Fruit fly (Drosophila melanogaster) S2 (cell line): Measurements from ENCODE around the gene nonC.

Source experiments
- CG8478 ChIP-seq: fragments of >200 bp; optimal IDR thresholded peaks from 2 replicates; lab custom pipeline; 2018
- CTCF ChIP-seq, 2 experiments: fragments of >200 bp; optimal IDR thresholded peaks; 2 replicates each; lab custom pipeline; 2018

nonC gene

DNA sequence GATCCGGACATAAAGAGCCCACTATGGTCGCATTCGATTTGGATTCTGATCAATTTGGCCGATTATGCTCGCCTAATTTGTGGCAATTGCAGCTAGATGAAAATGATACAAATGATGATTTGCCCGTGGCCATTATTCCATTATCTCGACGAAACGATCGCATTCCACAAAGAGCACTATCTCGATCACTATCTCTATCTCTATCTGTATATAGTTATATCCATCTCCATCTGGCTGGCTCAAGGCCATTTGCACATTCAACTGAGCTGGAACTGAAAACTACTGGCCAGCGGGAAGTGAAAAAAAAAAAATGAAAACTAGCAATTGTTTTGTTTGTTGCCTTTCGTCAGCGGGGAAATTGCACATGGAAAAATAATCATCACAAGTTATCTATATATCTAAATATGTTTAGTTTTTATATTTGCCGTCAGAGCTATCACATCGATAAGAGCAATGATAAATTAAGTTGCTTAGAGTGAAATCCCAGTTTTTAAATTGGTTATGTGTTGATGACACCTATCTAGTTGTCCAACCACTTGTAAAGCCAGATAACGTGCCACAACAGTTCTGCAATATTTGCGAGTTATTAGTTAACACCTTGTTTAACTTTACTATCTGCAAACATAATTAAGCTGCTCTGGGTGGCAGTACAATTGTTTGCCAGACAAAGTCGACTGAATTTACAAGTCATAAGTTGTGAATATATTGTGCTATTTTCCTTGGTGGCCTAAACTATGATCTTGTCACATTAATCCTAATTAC lies 24.9 kb upstream of the nonC start:
- no peak for TF ChIP-seq CTCF (optimal IDR thresholded peaks at IDR 0.05; lab: Kevin White, UChicago)
- no peak for TF ChIP-seq CG8478 (lab: Kevin White, UChicago)

DNA sequence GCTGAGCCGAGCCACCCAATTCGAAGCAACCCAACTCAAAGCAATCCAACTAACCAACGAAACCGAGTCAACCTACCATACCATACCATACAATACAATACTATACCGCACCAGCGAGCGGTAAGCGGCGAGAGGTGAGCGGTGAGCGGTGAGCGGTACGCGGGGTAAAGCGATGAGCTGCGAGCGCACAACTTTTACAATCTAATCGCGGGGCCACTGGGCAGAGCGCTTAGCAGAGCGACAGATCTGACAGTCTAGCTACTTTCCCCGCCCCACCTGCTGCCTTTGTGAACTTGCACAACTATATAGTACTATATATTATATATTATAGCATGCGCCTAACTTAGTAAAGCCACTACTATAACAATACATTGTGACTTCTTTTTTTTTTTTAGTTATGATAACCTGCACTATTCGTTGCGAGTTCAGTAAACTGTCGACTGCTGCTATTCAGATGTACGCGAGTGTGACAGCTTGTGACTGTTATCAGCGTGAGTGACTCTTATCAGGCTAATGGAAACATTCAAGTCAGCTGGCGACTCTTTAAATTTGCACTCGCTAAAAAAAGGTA lies 23.5 kb upstream of the nonC start:
- TF ChIP-seq CG8478 (lab: Kevin White, UChicago) (no peak), CTCF (optimal IDR thresholded peaks at IDR 0.05; lab: Kevin White, UChicago) (no peak)

DNA sequence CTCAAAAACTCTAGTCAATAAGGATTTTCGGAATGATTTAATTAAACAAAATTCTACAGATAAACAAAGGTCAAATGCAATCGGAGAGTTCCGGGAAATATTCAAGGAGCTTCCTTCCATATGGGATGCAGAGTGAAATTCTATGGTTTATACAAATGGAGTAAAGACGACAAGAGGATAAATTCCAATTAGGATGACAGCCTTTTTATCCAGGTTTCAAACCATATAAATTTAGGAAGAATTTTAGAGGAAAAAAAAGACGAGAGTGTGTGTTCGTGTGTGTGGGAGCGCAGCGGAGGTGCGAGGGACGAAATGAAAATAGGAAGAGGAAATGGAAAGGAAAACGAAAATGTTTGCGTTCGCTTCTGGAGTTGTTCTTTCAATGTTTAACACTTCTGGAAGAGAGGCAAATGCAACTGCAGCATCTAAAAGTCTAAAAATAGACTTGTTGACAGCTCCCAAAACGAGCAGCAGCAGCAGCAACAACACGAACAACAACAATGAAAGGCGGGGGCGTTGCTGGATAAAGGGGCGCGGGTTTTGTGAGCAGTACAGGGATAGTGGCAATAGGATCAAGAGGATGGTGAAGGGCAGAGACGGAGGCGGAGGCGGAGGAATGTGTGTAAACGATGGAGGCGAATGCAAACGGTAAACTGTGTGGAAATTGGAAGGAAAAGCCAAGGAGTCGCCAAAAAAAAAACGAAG lies 21.8 kb upstream of the nonC start:
- TF ChIP-seq CG8478 (lab: Kevin White, UChicago) (no peak), CTCF (optimal IDR thresholded peaks at IDR 0.05; lab: Kevin White, UChicago) (no peak)

DNA sequence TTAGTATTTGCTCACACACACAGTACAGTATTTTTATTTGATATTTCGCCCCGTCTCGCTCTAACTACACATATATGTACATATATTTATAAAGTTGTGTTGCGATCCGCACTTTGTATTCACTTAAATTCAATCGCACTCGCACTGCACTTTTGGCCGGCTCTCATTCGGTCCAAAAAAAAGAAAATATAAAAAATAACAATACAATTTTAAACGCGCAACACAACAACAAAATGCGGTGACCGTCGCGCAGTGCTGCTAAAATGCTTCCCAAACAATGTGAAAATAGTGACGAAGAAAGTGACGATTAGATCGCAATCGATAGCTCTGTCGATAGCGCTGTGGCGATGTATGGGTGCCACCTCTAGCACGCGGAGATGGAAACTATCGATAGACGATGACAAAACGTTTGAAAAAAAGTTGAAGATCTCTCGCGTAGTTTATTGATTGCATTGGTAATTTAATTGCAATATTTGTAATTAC lies 20.9 kb upstream of the nonC start, which contains the start of the genes C3G and pod1:
C3G (minus strand) TSS at position 282 of the 483 bp plus-strand sequence.
pod1 (plus strand) TSS at position 373 of the 483 bp plus-strand sequence.
- TF ChIP-seq CTCF (optimal IDR thresholded peaks at IDR 0.05; lab: Kevin White, UChicago): peak in 1 of 2 experiments; percentile 35
- no peak for TF ChIP-seq CG8478 (lab: Kevin White, UChicago)

DNA sequence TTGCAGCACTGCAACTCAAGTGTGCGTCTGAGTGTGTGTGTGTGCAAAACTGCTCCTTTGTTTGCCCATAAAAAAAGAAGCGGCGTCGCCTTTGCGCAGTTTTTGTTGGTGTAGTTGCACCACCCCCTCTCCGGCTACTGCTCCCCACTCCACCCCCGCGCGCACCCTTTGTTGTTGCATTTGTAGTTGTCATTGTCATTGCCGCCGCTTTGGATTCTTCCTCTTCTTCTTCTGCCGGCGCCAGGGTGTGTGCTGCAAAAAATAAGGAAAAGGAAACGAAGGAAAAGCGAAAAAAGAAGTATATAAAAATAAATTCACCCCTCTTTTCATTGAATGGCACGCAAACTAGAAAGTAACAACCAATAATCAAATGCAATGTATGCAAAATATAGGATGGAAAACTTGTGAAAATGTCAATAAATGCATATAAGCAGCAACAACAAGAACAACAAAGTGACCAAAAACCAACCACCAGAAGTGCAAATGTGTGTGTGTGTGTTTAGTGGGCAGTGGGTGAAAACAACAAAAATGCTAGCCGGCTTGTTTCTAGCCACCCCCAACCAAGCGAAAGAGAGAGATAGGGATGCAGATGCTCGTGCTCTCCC lies 20.3 kb upstream of the nonC start:
- TF ChIP-seq CG8478 (lab: Kevin White, UChicago): no peak
- TF ChIP-seq CTCF (optimal IDR thresholded peaks at IDR 0.05; lab: Kevin White, UChicago): no peak

DNA sequence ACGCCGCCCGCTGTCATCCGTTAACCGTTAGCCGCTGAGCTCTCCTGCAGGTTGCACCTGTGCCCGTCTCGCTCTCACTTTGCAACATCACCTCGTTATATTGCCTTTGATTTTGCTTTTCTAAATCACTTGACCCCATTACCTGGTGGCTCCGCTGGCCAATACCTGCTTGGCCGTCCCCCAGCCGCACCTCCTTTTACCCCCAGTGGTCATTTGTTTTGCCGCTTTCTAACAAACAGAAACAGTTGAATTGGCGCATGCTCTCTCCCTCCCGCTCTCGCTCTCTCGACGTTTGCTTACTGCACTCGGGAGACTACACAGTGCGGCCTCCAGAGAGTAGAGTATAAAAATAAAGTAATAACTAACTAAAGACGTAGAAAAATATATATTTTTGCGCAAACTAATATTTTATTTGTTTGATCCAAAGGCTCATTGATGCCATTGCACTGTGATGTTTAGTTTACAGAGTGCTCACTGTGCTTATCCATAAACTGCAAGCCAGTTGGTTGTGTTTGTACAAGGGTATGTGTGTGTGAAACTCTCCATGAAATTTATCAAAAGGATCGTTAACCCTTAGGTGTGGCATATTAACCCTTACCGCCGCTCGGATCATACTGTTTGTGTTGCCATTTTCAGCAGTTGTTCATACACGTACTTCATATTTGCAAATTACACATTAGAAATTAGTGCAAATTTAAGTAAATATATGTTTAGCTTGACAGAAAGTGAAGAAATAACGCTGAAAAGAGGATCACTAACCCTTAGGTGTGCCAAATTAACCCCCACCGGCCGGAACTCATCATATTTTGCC lies 19.6 kb upstream of the nonC start:
- TF ChIP-seq CG8478 (lab: Kevin White, UChicago) (no peak), CTCF (optimal IDR thresholded peaks at IDR 0.05; lab: Kevin White, UChicago) (no peak)

DNA sequence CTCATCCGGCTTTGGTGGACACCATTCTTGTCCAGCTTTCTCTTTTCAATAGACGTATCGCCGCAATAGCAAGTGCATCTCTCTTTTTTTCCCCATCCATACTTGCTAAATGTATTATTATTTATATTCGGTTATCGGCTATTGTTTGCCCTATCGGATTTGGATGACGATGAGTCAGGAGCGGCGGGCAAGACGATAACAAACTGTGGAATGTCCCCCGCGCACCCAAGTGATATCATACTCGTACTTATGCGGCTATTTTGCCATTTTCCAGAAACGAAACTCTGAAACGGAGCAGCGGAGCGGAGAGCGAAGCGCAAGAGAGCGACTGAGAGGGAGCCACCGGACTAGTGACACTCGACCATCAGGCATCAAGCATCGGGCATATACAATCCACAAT lies 18.9 kb upstream of the nonC start:
- no peak for TF ChIP-seq CTCF (optimal IDR thresholded peaks at IDR 0.05; lab: Kevin White, UChicago)
- TF ChIP-seq CG8478 (lab: Kevin White, UChicago): no peak

DNA sequence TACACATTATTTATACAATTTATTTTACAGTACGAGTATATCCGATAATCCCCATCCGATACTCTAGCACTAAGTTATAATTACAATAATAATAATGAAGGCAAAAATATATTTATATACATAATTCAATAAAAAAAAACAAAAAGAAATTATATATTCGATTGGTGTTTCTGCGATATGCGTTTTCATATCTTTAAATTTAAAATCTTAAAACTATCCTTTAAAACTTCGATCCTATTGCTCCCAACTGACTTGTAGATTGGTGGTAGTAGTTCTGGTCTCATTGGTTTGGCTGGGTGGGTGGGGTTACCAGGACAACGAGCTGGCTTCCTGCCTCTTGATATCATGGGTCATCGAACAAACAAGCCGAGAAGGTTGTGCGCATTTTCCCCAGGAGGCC lies 10.6 kb upstream of the nonC start, which contains the start of gene iav:
iav (plus strand) TSS at position 301 of the 400 bp plus-strand sequence.
- TF ChIP-seq CG8478 (lab: Kevin White, UChicago) (no peak), CTCF (optimal IDR thresholded peaks at IDR 0.05; lab: Kevin White, UChicago) (no peak)

DNA sequence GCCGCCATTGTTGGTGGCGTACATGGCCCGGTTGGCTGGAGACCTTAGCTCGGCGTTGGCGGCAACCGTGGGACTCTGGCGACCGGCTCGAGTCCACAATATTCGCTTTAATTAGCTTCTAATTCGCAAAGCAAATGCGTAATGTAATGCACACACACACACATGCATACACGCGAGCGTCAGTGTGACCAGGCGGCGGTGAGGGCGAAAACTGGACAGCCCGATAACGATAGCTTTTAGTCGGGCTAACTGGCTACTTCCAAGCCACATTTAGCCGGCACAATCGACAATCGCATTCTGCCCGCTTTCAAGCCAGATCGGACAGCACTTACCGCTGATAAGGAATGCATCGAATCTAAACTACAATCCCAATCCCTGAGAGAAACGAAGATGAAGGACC lies 3.6 kb upstream of the nonC start, which contains the start of the genes Nf-YC and xit:
Nf-YC (minus strand) TSS at position 217 of the 400 bp plus-strand sequence.
xit (plus strand) TSS at position 314 of the 400 bp plus-strand sequence.
- TF ChIP-seq CTCF (optimal IDR thresholded peaks at IDR 0.05; lab: Kevin White, UChicago): peak; percentile 40 to 51
- TF ChIP-seq CG8478 (lab: Kevin White, UChicago): no peak

DNA sequence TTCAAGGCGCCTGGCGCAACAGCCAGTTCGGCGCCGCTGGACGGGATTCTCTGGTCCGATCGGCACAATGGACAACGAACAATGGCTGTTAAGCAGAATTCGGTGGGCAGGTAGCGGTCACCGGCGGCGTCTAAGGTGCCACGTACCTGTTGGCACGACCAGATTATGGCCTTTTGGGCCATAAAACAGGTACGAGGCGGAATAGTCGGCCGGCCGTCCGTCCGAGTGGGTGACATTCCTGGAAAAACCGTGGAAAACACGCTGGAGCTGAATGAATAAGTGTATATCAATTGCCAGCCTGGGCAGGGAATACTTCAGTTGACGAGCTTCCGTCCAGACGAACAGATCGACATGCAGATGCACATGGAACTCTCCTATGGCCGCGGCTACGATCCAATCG lies 1.4 kb upstream of the nonC start, which contains the start of gene Atx-1:
Atx-1 (plus strand) TSS at position 301 of the 400 bp plus-strand sequence.
- TF ChIP-seq CG8478 (lab: Kevin White, UChicago): no peak
- TF ChIP-seq CTCF (optimal IDR thresholded peaks at IDR 0.05; lab: Kevin White, UChicago): no peak

DNA sequence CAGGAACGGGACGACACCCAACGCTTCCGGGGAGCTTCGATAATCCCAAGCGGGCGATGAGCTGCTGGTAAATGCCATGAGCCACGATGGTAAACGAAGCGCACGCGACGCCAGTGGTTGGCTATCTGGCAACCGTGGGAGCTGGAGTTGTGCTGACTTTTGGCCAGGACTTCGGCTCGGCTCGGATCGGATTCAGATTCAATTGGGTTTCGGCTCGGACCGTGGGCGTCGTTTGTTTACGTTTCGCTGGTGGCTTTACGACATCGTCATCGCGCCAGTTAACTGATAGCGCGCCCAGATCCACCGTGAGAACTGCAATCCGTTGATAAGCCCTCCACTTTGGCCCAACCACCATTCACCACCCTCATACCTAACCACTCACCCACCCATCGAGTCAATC lies 8.3 kb downstream of the nonC start, which contains the start of gene mAChR-C:
mAChR-C (minus strand) TSS at position 101 of the 400 bp plus-strand sequence.
- TF ChIP-seq CTCF (optimal IDR thresholded peaks at IDR 0.05; lab: Kevin White, UChicago) (no peak), CG8478 (lab: Kevin White, UChicago) (no peak)

DNA sequence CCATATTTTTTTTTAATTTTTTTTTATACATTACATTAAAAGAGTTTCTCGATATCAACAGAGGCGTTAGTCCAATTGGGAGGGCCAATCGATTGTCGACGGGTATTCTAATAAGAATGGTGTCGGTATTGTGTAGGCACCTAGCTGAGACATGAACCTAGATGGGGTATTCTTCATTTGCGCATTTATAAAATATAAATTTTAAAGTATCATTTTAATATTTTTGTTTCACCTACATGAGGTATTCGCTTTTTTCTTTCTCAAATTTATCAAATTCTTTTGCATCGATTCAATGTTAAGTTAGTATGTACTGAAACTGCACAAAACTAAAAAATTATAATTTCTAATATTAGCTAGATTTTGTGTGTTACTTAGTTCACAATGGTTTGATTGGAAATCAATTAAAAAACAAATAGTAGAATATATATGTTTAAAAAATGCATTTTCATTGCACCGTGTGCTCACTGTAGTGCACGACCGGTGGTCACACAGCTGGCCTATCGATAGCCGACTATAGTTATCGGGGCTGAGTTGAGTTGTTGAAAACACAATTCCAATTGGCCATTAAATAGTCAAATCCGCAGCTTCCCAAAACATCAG lies 19.6 kb downstream of the nonC start, which contains the start of the genes CG14435 and Tmf:
CG14435 (minus strand) TSS at position 81 of the 600 bp plus-strand sequence.
Tmf (plus strand) TSS at position 501 of the 600 bp plus-strand sequence.
- TF ChIP-seq CTCF (optimal IDR thresholded peaks at IDR 0.05; lab: Kevin White, UChicago) (no peak), CG8478 (lab: Kevin White, UChicago) (no peak)
